Worm (Caenorhabditis elegans): ENCODE data around the gene C27D6.11.

DNA sequence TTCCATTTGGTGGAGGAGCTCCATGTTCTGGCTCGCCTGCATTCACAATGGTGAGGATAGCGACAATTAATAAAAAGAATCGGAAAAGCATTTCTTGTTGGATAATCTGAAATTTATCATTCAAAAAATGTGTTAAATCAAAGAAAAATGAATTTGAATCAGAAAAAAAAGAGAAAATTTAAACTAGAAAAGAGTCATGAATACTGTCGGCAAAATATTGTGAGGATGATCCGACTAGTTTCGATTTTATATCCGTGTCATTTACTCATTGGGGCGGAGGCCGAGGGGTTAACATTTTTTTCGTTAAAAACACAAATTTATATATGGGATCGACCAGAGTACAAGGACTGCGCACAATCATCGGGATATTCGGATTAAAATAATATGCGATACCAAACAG is 16.9 kb upstream of the C27D6.11 start, which contains the start of gene C27D6.12:
- TF ChIP-seq hlh-1 (tag; optimal IDR thresholded peaks at IDR 0.05) (no peak), lsy-2 (tag; optimal IDR thresholded peaks at IDR 0.05) (no peak), snpc-4 (tag; optimal IDR thresholded peaks at IDR 0.05) (no peak), unc-62 (GFP tag; optimal IDR thresholded peaks at IDR 0.05) (no peak), nhr-237 (tag; optimal IDR thresholded peaks at IDR 0.05) (no peak), pha-4 (tag; optimal IDR thresholded peaks at IDR 0.05) (no peak), blmp-1 (tag; optimal IDR thresholded peaks at IDR 0.05) (no peak), unc-120 (tag; optimal IDR thresholded peaks at IDR 0.05; ENCODE audit: poor library complexity, severe bottlenecking) (no peak)

Measured in whole organism, mixed stage, embryonic.